Fruit fly (Drosophila melanogaster) whole organism, pupa: ENCODE measurements around the gene kmr.

Experiments
- EcR ChIP-seq: fragments of 200-800 bp; sonication (Bioruptor generic); optimal IDR thresholded peaks from 3 replicates; lab custom pipeline; 2019; ENCODE audit warnings: missing biosample characterization, missing genetic modification characterization, mild to moderate bottlenecking, moderate library complexity, missing genetic modification reagents
- rn ChIP-seq: fragments of 200-800 bp; sonication (Bioruptor generic); IDR thresholded peaks from 2 replicates; pipeline ENCODE4 v1.3.6; 2022; ENCODE audit warnings: missing biosample characterization, missing genetic modification characterization

dm6 chr3R:13706457-13706856 lies 8.6 kb upstream of the kmr start, which contains the start of gene Adgf-C:
- TF ChIP-seq EcR (GFP tag; lab: Kevin White, UChicago) (no peak), rn (GFP tag; lab: Robert Waterston, UW) (no peak)
